Worm (Caenorhabditis elegans): ENCODE results near the gene clec-138.

clec-138 gene

DNA sequence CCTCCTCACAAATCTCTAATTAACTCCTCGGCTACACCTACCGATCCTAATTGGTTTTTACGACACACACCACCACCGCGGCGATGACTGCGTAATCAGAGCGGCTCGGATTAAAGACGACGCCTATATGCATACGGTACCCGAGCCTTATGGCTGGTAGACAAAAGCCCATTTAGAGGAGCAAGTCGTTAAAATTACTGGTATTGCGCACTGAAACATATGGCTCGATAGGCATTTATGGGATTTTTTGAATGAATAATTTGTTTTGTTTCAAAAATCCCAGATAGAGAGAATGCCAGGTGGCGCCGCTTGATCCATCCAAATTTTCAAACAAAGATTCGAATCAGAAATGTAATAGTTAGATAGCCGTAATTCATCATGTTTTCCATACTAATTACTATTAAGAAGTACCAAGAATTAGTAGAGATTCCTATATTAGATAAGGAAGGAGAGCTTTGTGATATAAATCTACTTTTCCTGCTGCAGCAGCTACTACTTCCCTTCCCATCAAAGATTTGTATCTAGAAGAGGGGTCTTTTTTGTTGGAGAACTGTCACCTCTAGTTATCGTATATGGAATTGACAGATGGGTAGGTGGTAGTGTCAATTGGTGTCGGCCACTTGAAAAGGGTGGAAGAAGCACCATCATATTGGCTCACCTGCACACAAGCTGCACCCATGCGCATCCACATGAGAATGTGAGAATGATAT, 36.2 kb downstream of the clec-138 start:
- no peak for TF ChIP-seq unc-62 (GFP tag; optimal IDR thresholded peaks at IDR 0.05)

DNA sequence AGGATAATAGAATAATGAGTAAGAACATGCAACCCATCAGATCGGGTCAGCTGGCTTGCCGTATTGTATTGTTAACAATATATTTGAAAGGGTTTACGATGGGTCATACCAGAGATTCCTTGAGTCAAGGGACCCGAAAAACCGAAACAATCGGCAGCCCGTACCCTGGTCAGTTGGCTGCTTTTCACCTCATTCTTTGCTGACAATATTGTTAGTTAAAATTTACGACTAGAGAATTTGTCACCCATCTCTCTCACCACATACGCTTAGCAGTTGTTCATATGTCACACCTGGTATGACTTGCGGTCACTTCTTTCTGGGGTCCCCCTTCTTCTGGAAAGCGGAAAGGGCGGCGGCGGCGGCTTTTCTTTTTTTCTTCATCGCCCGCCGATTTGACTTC, 38.5 kb downstream of the clec-138 start:
- no peak for TF ChIP-seq unc-62 (GFP tag; optimal IDR thresholded peaks at IDR 0.05)

DNA sequence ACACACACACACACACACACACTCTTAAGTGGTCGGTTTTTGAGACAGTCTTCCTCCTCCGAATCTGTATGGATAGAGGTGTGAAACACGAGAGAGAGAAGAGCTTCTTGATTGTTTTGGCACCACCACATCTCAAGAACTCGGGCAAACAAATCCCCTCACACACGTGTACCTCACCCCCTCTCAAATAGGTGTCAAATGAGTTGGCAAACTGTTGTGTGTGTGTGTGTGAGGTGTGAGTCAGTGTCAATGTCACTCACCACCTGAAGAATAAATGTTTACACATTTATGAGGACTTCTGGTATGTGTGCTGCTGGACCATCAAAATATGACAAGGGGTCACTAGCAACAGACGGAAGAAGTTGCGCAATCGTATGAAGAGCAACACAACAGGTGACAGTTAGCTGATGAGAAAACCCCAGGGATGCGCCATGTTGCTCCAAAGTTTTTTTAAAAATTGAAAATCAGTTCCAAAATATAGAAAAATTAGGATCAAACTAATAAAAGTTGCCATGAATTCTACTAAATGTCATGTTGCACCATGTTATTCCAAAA, 39.6 kb downstream of the clec-138 start:
- TF ChIP-seq unc-62 (GFP tag; optimal IDR thresholded peaks at IDR 0.05), result no peak

DNA sequence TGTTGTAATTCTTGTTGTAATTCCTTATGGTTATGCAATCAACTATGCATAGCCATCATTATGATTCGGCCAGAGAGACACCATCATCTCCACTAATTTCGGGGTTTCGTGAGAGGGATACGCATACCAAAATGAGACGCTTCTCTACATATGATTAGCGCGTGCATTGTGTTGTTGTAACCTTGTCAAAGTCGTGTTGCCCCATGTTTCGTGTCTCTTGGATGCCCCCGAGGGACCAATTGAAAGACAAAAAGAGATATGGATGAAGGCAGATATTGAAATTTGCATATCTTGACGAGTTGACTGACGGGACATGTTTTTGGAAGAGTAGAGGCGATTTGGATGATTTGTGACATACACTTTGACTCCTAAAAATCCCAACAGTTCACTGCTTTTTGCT, 40.2 kb downstream of the clec-138 start:
- no peak for TF ChIP-seq unc-62 (GFP tag; optimal IDR thresholded peaks at IDR 0.05)

DNA sequence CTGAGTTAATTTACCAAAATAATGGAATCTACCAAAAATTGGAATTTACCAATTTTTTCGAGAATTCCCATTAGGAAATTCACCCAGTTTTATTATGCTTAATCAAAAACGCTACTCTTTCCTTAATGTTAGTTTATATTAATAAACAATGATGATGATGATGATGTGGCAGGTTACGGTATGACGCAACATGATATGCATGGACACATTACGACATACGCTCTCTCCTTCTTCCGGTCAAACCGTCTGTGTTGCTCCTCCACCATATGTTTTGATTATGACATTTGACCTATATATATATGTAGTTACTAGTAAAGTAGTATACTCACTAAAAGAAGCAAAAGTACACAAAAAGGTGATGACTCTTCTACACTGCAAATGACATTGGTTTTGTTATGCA, 42.2 kb downstream of the clec-138 start:
- TF ChIP-seq unc-62 (GFP tag; optimal IDR thresholded peaks at IDR 0.05), result no peak

DNA sequence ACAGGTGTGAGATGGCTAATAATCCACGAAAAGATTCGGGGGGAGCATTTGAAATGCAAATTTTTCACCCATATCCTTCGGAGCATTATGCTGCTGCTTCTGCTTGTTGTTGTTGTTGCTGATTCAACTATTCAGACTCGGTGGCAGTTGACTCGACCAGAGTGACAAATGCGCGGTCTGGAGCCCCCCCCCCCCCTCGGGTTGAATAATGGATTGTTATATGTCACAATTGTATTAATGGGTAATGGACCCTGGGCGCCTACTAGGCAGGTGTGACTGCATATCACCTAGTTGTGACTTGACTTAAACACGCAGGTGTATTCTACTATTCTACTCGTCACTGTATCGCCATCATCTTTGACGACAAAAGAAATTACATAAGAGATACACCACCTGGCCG, 44.0 kb downstream of the clec-138 start:
- TF ChIP-seq unc-62 (GFP tag; optimal IDR thresholded peaks at IDR 0.05), result no peak

DNA sequence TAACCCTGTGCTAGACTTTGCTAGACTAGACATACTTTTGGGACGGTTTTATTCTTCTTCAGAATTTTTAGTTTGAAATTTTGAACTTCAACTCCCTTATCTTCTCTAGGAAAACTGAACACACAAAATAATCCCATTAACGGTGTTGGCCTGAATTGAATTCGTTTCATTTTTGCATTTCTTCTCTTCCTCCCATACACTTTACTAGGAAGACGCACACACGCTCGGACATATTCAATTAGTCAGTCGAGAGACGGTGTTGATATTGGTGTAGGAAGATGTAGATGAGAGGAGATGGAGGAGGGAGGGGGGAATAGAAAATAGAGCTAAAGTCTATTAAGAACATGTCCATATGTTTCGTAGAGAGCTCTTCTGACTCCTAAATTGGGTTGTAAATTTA, 44.9 kb downstream of the clec-138 start:
- TF ChIP-seq unc-62 (GFP tag; optimal IDR thresholded peaks at IDR 0.05), result no peak

DNA sequence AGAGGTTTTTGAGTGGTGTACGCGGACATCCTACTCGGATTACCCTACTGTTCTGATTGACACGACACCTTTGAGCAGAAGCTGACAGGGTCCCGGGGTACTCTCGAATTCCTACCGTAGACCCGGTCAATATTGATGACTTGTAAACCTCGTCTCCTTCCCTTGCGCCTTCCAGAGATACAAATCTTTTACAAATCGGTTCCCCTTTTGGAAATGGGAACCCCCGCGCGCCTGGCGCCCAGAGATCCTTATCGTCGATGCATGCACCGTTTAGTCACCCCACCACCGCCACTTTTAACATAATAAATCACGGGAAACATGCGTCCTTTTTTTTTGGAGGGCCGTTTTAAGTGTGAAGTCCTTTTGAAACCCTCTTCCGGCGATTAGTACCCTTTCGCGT, 46.5 kb downstream of the clec-138 start:
- TF ChIP-seq unc-62 (GFP tag; optimal IDR thresholded peaks at IDR 0.05), result no peak

DNA sequence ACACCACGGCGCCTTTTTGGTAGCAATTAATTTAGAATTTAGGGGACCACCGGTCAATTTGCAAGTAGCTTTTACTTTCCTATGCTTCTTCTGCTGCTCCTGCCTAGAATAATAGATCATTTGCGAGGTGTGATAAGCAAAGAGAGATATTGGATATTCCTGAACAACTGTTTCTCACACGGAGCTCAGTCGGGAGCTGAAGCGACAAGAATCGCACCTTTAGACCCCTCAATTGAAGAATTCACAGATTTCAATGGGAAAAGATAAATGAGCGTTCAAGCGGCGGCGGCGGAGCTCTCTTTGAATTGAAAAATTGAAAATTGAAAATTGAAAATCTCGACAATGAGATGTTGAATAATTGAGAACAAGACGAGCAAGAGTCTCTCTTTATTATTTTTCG, 47.0 kb downstream of the clec-138 start:
- TF ChIP-seq unc-62 (GFP tag; optimal IDR thresholded peaks at IDR 0.05), result no peak

DNA sequence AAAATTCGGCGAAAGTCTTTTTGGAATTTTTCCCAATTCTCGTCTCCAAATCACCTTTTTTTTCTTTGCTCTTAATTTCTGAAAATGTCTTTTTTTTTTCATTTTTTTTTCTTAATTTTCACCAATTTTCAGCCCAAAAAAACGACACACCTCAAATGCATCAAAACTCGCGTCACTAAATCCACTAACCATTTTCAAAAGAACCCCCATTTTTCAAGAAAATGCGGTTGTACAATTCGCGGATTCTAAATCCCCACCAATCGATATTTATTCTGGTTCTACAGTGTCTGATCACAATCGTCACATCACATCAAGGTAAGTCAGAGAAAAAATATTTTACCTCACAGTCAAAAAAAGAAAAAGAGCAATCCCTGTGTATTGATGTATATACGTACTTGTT, 47.7 kb downstream of the clec-138 start, which contains the start of gene vab-1:
Gene vab-1 (plus strand): TSS at position 133 of the 400 bp plus-strand sequence.
- no peak for TF ChIP-seq unc-62 (GFP tag; optimal IDR thresholded peaks at IDR 0.05)

DNA sequence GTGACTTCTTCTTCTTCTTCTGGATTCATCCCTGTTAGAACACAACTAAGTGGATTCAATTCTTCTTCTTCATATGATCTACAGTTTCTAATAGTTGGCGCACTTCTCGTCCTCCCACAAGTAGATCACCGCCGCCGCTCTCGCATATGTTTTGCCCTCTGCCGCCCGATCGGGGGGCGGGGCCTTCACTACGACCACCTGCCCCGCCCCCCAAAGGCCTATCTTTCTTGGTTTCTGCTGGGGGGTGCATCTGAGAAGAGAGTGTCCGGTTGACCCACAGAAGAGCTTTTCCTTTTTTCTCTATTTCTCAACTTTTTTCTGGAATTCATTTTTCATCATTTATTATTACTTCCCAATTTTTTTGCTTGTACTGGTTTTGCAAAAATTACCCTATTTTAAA, 48.5 kb downstream of the clec-138 start:
- no peak for TF ChIP-seq unc-62 (GFP tag; optimal IDR thresholded peaks at IDR 0.05)

All from whole organism, dauer.